Worm (Caenorhabditis elegans) whole organism, L4 larva: Measurements from ENCODE around the gene melo-3.

Experiments used
- D1046.2 ChIP-seq: fragments of 200-800 bp; sonication (Bioruptor generic); IDR thresholded peaks from 2 replicates; pipeline ENCODE4 v1.3.6; 2022; ENCODE audit warnings: missing genetic modification characterization, missing compliant biosample characterization
- F26F4.8 ChIP-seq: fragments of 200-800 bp; sonication (Bioruptor generic); conservative IDR thresholded peaks from 2 replicates; pipeline ENCODE4 v1.3.6; 2022; ENCODE audit warnings: missing genetic modification characterization, missing compliant biosample characterization
- T26A8.4 ChIP-seq: fragments of 200-800 bp; sonication (Bioruptor generic); IDR thresholded peaks from 2 replicates; pipeline ENCODE4 v1.3.6; 2022; ENCODE audit warnings: missing genetic modification characterization, missing compliant biosample characterization
- ZK337.2 ChIP-seq: fragments of 200-800 bp; sonication (Bioruptor generic); IDR thresholded peaks from 2 replicates; pipeline ENCODE4 v1.3.6; 2022; ENCODE audit warnings: missing genetic modification reagents, missing genetic modification characterization, missing compliant biosample characterization
- ZK546.5 ChIP-seq, 2 experiments: sonication (generic microtip); optimal IDR thresholded peaks; 2 replicates each; lab custom pipeline; 2017; ENCODE audit warnings: missing biosample characterization in 2 of 2, missing genetic modification characterization in 2 of 2
- ama-1 ChIP-seq: fragments of 150-350 bp; optimal IDR thresholded peaks from 2 replicates; lab custom pipeline; 2014; ENCODE audit warnings: inconsistent platforms, mixed read lengths
- arid-1 ChIP-seq: fragments of 200-800 bp; sonication (Bioruptor generic); conservative IDR thresholded peaks from 2 replicates; pipeline ENCODE4 v1.3.6; 2022; ENCODE audit warnings: missing genetic modification reagents, missing genetic modification characterization, missing compliant biosample characterization
- ceh-28 ChIP-seq: fragments of 150-350 bp; optimal IDR thresholded peaks from 2 replicates; lab custom pipeline; 2014; ENCODE audit warnings: missing biosample characterization, missing genetic modification reagents, missing genetic modification characterization
- ceh-44 ChIP-seq: fragments of 200-800 bp; sonication (Bioruptor generic); IDR thresholded peaks from 2 replicates; pipeline ENCODE4 v1.3.6; 2022; ENCODE audit warnings: missing genetic modification reagents, missing genetic modification characterization, missing compliant biosample characterization
- ceh-62 ChIP-seq: sonication (generic microtip); optimal IDR thresholded peaks from 2 replicates; lab custom pipeline; 2017; ENCODE audit warnings: missing biosample characterization, missing genetic modification characterization
- ceh-82 ChIP-seq: sonication (generic microtip); optimal IDR thresholded peaks from 2 replicates; lab custom pipeline; 2017; ENCODE audit warnings: missing biosample characterization, missing genetic modification characterization
- ctbp-1 ChIP-seq: fragments of 200-800 bp; sonication (Bioruptor generic); IDR thresholded peaks from 2 replicates; pipeline ENCODE4 v1.3.6; 2022; ENCODE audit warnings: missing genetic modification reagents, missing genetic modification characterization, missing compliant biosample characterization
- daf-16 ChIP-seq, 3 experiments: sonication (generic microtip); optimal IDR thresholded peaks; 2 replicates each; lab custom pipeline; 2016 to 2017; ENCODE audit warnings: missing genetic modification characterization in 3 of 3, missing genetic modification reagents in 3 of 3, mild to moderate bottlenecking in 2 of 3, missing compliant biosample characterization in 2 of 3, missing biosample characterization in 1 of 3, moderate library complexity in 1 of 3
- dmd-6 ChIP-seq: fragments of 200-800 bp; sonication (Bioruptor generic); IDR thresholded peaks from 2 replicates; pipeline ENCODE4 v1.3.6; 2022; ENCODE audit warnings: missing genetic modification reagents, missing genetic modification characterization, missing compliant biosample characterization
- dmd-8 ChIP-seq: fragments of 200-800 bp; sonication (Bioruptor generic); IDR thresholded peaks from 2 replicates; pipeline ENCODE4 v1.3.6; 2022; ENCODE audit warnings: missing genetic modification characterization, missing compliant biosample characterization
- dmd-9 ChIP-seq: fragments of 200-800 bp; sonication (Bioruptor generic); IDR thresholded peaks from 2 replicates; pipeline ENCODE4 v1.3.6; 2022; ENCODE audit warnings: missing genetic modification reagents, missing genetic modification characterization, missing compliant biosample characterization
- dpl-1 ChIP-seq: fragments of 150-350 bp; optimal IDR thresholded peaks from 2 replicates; lab custom pipeline; 2014; ENCODE audit warnings: missing biosample characterization, missing genetic modification reagents, missing genetic modification characterization
- duxl-1 ChIP-seq: sonication (generic microtip); optimal IDR thresholded peaks from 2 replicates; lab custom pipeline; 2016; ENCODE audit warnings: mild to moderate bottlenecking, missing genetic modification characterization, moderate library complexity, missing compliant biosample characterization; ENCODE audit not compliant: poor library complexity
- fkh-10 ChIP-seq: fragments of 150-350 bp; optimal IDR thresholded peaks from 2 replicates; lab custom pipeline; 2014; ENCODE audit warnings: missing biosample characterization, missing genetic modification reagents, missing genetic modification characterization
- hif-1 ChIP-seq, 2 experiments: sonication (generic microtip); optimal IDR thresholded peaks; 2 replicates each; lab custom pipeline; 2016 to 2017; ENCODE audit warnings: missing compliant biosample characterization in 2 of 2, missing genetic modification characterization in 2 of 2, missing genetic modification reagents in 2 of 2, missing genotype in 2 of 2, mild to moderate bottlenecking in 1 of 2
- hlh-11 ChIP-seq: fragments of 200-800 bp; sonication (Bioruptor generic); optimal IDR thresholded peaks from 2 replicates; lab custom pipeline; 2018; ENCODE audit warnings: mild to moderate bottlenecking, missing genetic modification characterization, missing compliant biosample characterization
- hlh-30 ChIP-seq: sonication (generic microtip); optimal IDR thresholded peaks from 2 replicates; lab custom pipeline; 2017; ENCODE audit warnings: antibody characterized with exemption, mild to moderate bottlenecking, missing genetic modification characterization, missing compliant biosample characterization; ENCODE audit not compliant: insufficient read depth
- lin-15B ChIP-seq: fragments of 150-350 bp; sonication (generic microtip); optimal IDR thresholded peaks from 3 replicates; lab custom pipeline; 2014; ENCODE audit warnings: missing biosample characterization, missing genetic modification characterization
- lin-38 ChIP-seq: fragments of 200-800 bp; sonication (Bioruptor generic); IDR thresholded peaks from 2 replicates; pipeline ENCODE4 v1.3.6; 2022; ENCODE audit warnings: missing genetic modification reagents, missing genetic modification characterization, missing compliant biosample characterization
- lsy-2 ChIP-seq, 2 experiments: fragments of 150-350 bp in 1 of 2; sonication (generic microtip) in 1 of 2; optimal IDR thresholded peaks; 2 replicates each; lab custom pipeline; 2014 to 2017; ENCODE audit warnings: missing biosample characterization in 2 of 2, missing genetic modification characterization in 2 of 2
- madf-5 ChIP-seq, 2 experiments: fragments of 200-800 bp; sonication (Bioruptor generic); IDR thresholded peaks; 2 replicates each; pipeline ENCODE4 v1.3.6; 2022; ENCODE audit warnings: missing compliant biosample characterization in 2 of 2, missing genetic modification characterization in 2 of 2
- madf-9 ChIP-seq: fragments of 200-800 bp; sonication (Bioruptor generic); conservative IDR thresholded peaks from 2 replicates; pipeline ENCODE4 v1.3.6; 2022; ENCODE audit warnings: missing genetic modification reagents, missing genetic modification characterization, missing compliant biosample characterization
- mes-2 ChIP-seq: sonication (generic microtip); optimal IDR thresholded peaks from 2 replicates; lab custom pipeline; 2016; ENCODE audit warnings: missing genotype, mild to moderate bottlenecking, missing genetic modification characterization, missing compliant biosample characterization; ENCODE audit not compliant: poor library complexity, severe bottlenecking
- nhr-10 ChIP-seq: fragments of 150-350 bp; optimal IDR thresholded peaks from 2 replicates; lab custom pipeline; 2014; ENCODE audit warnings: missing biosample characterization, missing genetic modification characterization
- nhr-111 ChIP-seq: fragments of 200-800 bp; sonication (Bioruptor generic); optimal IDR thresholded peaks from 2 replicates; lab custom pipeline; 2018; ENCODE audit warnings: mild to moderate bottlenecking, missing genetic modification characterization, missing compliant biosample characterization
- nhr-237 ChIP-seq: sonication (generic microtip); optimal IDR thresholded peaks from 2 replicates; lab custom pipeline; 2017; ENCODE audit warnings: missing biosample characterization, missing genetic modification characterization
- nhr-25 ChIP-seq: sonication (generic microtip); optimal IDR thresholded peaks from 2 replicates; lab custom pipeline; 2017; ENCODE audit warnings: missing genetic modification characterization, mild to moderate bottlenecking, missing compliant biosample characterization, antibody characterized with exemption, moderate library complexity, borderline replicate concordance; ENCODE audit not compliant: insufficient read depth
- nhr-28 ChIP-seq: fragments of 150-350 bp; optimal IDR thresholded peaks from 2 replicates; lab custom pipeline; 2014; ENCODE audit warnings: missing biosample characterization, missing genetic modification characterization
- nhr-41 ChIP-seq: fragments of 200-800 bp; sonication (Bioruptor generic); IDR thresholded peaks from 2 replicates; pipeline ENCODE4 v1.3.6; 2022; ENCODE audit warnings: missing genetic modification reagents, missing genetic modification characterization, missing compliant biosample characterization
- nhr-42 ChIP-seq: fragments of 200-800 bp; sonication (Bioruptor generic); IDR thresholded peaks from 2 replicates; pipeline ENCODE4 v1.3.6; 2022; ENCODE audit warnings: missing genetic modification characterization, missing compliant biosample characterization
- nhr-48 ChIP-seq: sonication (generic microtip); optimal IDR thresholded peaks from 2 replicates; lab custom pipeline; 2016; ENCODE audit warnings: mild to moderate bottlenecking, missing genetic modification characterization, missing compliant biosample characterization
- nhr-6 ChIP-seq: fragments of 150-350 bp; optimal IDR thresholded peaks from 2 replicates; lab custom pipeline; 2014; ENCODE audit warnings: missing biosample characterization, missing genetic modification characterization
- pqm-1 ChIP-seq: sonication (generic microtip); optimal IDR thresholded peaks from 2 replicates; lab custom pipeline; 2017; ENCODE audit warnings: missing biosample characterization, missing genetic modification characterization
- set-16 ChIP-seq: fragments of 200-800 bp; sonication (Bioruptor generic); IDR thresholded peaks from 2 replicates; pipeline ENCODE4 v1.3.6; 2022; ENCODE audit warnings: missing genetic modification reagents, missing genetic modification characterization, missing compliant biosample characterization
- skn-1 ChIP-seq: fragments of 150-350 bp; optimal IDR thresholded peaks from 2 replicates; lab custom pipeline; 2014; ENCODE audit warnings: missing biosample characterization, missing genetic modification characterization
- snpc-1.2 ChIP-seq: fragments of 200-800 bp; sonication (Bioruptor generic); IDR thresholded peaks from 2 replicates; pipeline ENCODE4 v1.3.6; 2022; ENCODE audit warnings: missing genetic modification reagents, missing genetic modification characterization, missing compliant biosample characterization
- spr-1 ChIP-seq: sonication (generic microtip); optimal IDR thresholded peaks from 2 replicates; lab custom pipeline; 2016; ENCODE audit warnings: mild to moderate bottlenecking, missing genetic modification characterization, missing compliant biosample characterization
- tra-1 ChIP-seq: fragments of 200-800 bp; sonication (Bioruptor generic); IDR thresholded peaks from 2 replicates; pipeline ENCODE4 v1.3.6; 2022; ENCODE audit warnings: missing genetic modification reagents, missing genetic modification characterization, missing compliant biosample characterization
- unc-62 ChIP-seq, 3 experiments: fragments of 150-350 bp in 1 of 3; sonication (generic microtip); optimal IDR thresholded peaks in 2 of 3; peaks in 1 of 3; 1 replicate in 1 of 3; 2 replicates in 2 of 3; lab custom pipeline; 2014 to 2017; ENCODE audit warnings: missing biosample characterization in 3 of 3, missing genetic modification characterization in 3 of 3, missing genetic modification reagents in 3 of 3, missing genotype in 1 of 3
- zag-1 ChIP-seq: fragments of 150-350 bp; optimal IDR thresholded peaks from 2 replicates; lab custom pipeline; 2014; ENCODE audit warnings: missing biosample characterization, missing genetic modification characterization
- zfp-3 ChIP-seq: fragments of 200-800 bp; sonication (Bioruptor generic); conservative IDR thresholded peaks from 2 replicates; pipeline ENCODE4 v1.3.6; 2022; ENCODE audit warnings: missing genetic modification reagents, missing genetic modification characterization, missing compliant biosample characterization
- ztf-7 ChIP-seq: fragments of 150-350 bp; optimal IDR thresholded peaks from 2 replicates; lab custom pipeline; 2014; ENCODE audit warnings: missing biosample characterization, missing genetic modification characterization

melo-3 gene

ce11 chrV:15085335-15085800 is 48.7 kb upstream of the melo-3 start, which contains the start of the genes ahsa-1 and C01G10.7 (continued):
- TF ChIP-seq D1046.2 (GFP tag; lab: Robert Waterston, UW) = no peak
- no peak for TF ChIP-seq zag-1 (tag; lab: Kevin White, UChicago)
- TF ChIP-seq arid-1 = 0 out of 2 replicates have a peak, but pooled peaks have one; percentile 46
- peak; percentile 75 for TF ChIP-seq madf-9 (GFP tag; lab: Robert Waterston, UW)
- peak; percentile 86 for TF ChIP-seq dmd-9 (GFP tag; lab: Robert Waterston, UW)
- TF ChIP-seq ceh-82 = no peak
- TF ChIP-seq ZK546.5 (tag; optimal IDR thresholded peaks at IDR 0.05; lab: Kevin White, UChicago) = no peak
- TF ChIP-seq tra-1 (GFP tag; lab: Robert Waterston, UW) = peak; percentile 58; the same call in 1 of the 2 replicates
- peak; percentile 91 for TF ChIP-seq lin-15B (tag; lab: Kevin White, UChicago)
- peak; percentile 8 for TF ChIP-seq nhr-10 (tag; lab: Kevin White, UChicago)
- TF ChIP-seq pqm-1 (tag; lab: Kevin White, UChicago) = peak; percentile 72
- peak; percentile 64 for TF ChIP-seq nhr-28 (tag; lab: Kevin White, UChicago)
- TF ChIP-seq hif-1 (tag; optimal IDR thresholded peaks at IDR 0.05; lab: Kevin White, UChicago) = peak; percentile 60 to 98
- peak; percentile 99 for TF ChIP-seq nhr-6 (tag; lab: Kevin White, UChicago)
- peak in 1 of 2 experiments; percentile 72 for TF ChIP-seq daf-16 (GFP tag; optimal IDR thresholded peaks at IDR 0.05; lab: Kevin White, UChicago)
- no peak for TF ChIP-seq daf-16 (tag; optimal IDR thresholded peaks at IDR 0.05; lab: Kevin White, UChicago)
- TF ChIP-seq duxl-1 = peak; percentile 72
- peak; percentile 64 to 94 for TF ChIP-seq lsy-2 (tag; optimal IDR thresholded peaks at IDR 0.05; lab: Kevin White, UChicago)
- TF ChIP-seq snpc-1.2 (GFP tag; lab: Robert Waterston, UW) = no peak
- TF ChIP-seq ZK337.2 (GFP tag; lab: Robert Waterston, UW) = peak; percentile 91
- TF ChIP-seq spr-1 (tag; lab: Kevin White, UChicago) = peak; percentile 46
- peak; percentile 84 for TF ChIP-seq dpl-1 (GFP tag; lab: Kevin White, UChicago)
- no peak for TF ChIP-seq unc-62 (GFP tag; optimal IDR thresholded peaks at IDR 0.05 in 1 of 2; lab: Kevin White, UChicago)
- TF ChIP-seq unc-62 (tag; optimal IDR thresholded peaks at IDR 0.05; lab: Kevin White, UChicago) = no peak

- TF ChIP-seq snpc-1.2 (GFP tag; lab: Robert Waterston, UW) = no peak
- peak; percentile 70 for TF ChIP-seq ama-1 (lab: Kevin White, UChicago)
- no peak for TF ChIP-seq lsy-2 (tag; optimal IDR thresholded peaks at IDR 0.05; lab: Kevin White, UChicago)
- no peak for TF ChIP-seq ctbp-1 (GFP tag; lab: Robert Waterston, UW)
- TF ChIP-seq lin-15B (tag; lab: Kevin White, UChicago) = no peak
- no peak for TF ChIP-seq nhr-41 (GFP tag; lab: Robert Waterston, UW)
- TF ChIP-seq hlh-11 (tag; lab: Kevin White, UChicago) = no peak
- no peak for TF ChIP-seq set-16
- no peak for TF ChIP-seq dmd-6 (GFP tag; lab: Robert Waterston, UW)
- no peak for TF ChIP-seq nhr-111 (GFP tag; lab: Kevin White, UChicago)
- no peak for TF ChIP-seq ceh-44 (GFP tag; lab: Robert Waterston, UW)
- no peak for TF ChIP-seq madf-5 (GFP tag; IDR thresholded peaks at IDR 0.05; lab: Robert Waterston, UW)
- TF ChIP-seq zfp-3 (GFP tag; lab: Robert Waterston, UW) = no peak
- TF ChIP-seq nhr-28 (tag; lab: Kevin White, UChicago) = no peak
- peak; percentile 66 for TF ChIP-seq lin-38
- no peak for TF ChIP-seq mes-2 (tag; lab: Kevin White, UChicago)
- no peak for TF ChIP-seq dmd-8 (GFP tag; lab: Robert Waterston, UW)
- no peak for TF ChIP-seq ceh-28
- TF ChIP-seq F26F4.8 = no peak
- no peak for TF ChIP-seq hlh-30 (tag; lab: Kevin White, UChicago)
- no peak for TF ChIP-seq tra-1 (GFP tag; lab: Robert Waterston, UW)
- TF ChIP-seq pqm-1 (tag; lab: Kevin White, UChicago) = no peak
- TF ChIP-seq skn-1 (tag; lab: Kevin White, UChicago) = no peak
- TF ChIP-seq nhr-48 = no peak
- TF ChIP-seq T26A8.4 (GFP tag; lab: Robert Waterston, UW) = peak; percentile 14; the same call in 1 of the 2 replicates
- TF ChIP-seq nhr-237 (tag; lab: Kevin White, UChicago) = no peak
- TF ChIP-seq dpl-1 (GFP tag; lab: Kevin White, UChicago) = no peak
- no peak for TF ChIP-seq daf-16 (GFP tag; optimal IDR thresholded peaks at IDR 0.05; lab: Kevin White, UChicago)
- TF ChIP-seq daf-16 (tag; optimal IDR thresholded peaks at IDR 0.05; lab: Kevin White, UChicago) = peak; percentile 25
- no peak for TF ChIP-seq ZK337.2 (GFP tag; lab: Robert Waterston, UW)
- no peak for TF ChIP-seq fkh-10
- no peak for TF ChIP-seq nhr-42 (GFP tag; lab: Robert Waterston, UW)
- no peak for TF ChIP-seq ceh-62
- TF ChIP-seq nhr-25 (tag; lab: Kevin White, UChicago) = no peak
- TF ChIP-seq ztf-7 (tag; lab: Kevin White, UChicago) = no peak
Measured at ce11 chrV:15083659-15084058, 47.0 kb upstream of the melo-3 start.
